Worm (Caenorhabditis elegans) whole organism, L2 larva: ENCODE results near the gene F44D12.10.

Experiments
- ama-1 ChIP-seq: fragments of 150-350 bp; optimal IDR thresholded peaks from 2 replicates; lab custom pipeline; 2018; ENCODE audit warnings: inconsistent platforms
- egl-27 ChIP-seq: sonication (generic microtip); optimal IDR thresholded peaks from 3 replicates; lab custom pipeline; 2017; ENCODE audit warnings: missing biosample characterization, missing genetic modification reagents, missing genetic modification characterization
- elt-1 ChIP-seq: fragments of 150-350 bp; optimal IDR thresholded peaks from 2 replicates; lab custom pipeline; 2014; ENCODE audit warnings: missing biosample characterization, missing genetic modification characterization
- fos-1 ChIP-seq: fragments of 150-350 bp; optimal IDR thresholded peaks from 2 replicates; lab custom pipeline; 2014; ENCODE audit warnings: missing biosample characterization, missing genetic modification characterization
- nhr-10 ChIP-seq: sonication (generic microtip); optimal IDR thresholded peaks from 2 replicates; lab custom pipeline; 2017; ENCODE audit warnings: missing biosample characterization, missing genetic modification characterization
- nhr-23 ChIP-seq: fragments of 150-350 bp; optimal IDR thresholded peaks from 2 replicates; lab custom pipeline; 2014; ENCODE audit warnings: missing biosample characterization, missing genetic modification reagents, missing genetic modification characterization
- nhr-237 ChIP-seq: fragments of 150-350 bp; optimal IDR thresholded peaks from 2 replicates; lab custom pipeline; 2014; ENCODE audit warnings: missing biosample characterization, missing genetic modification characterization
- nhr-25 ChIP-seq: fragments of 150-350 bp; sonication (generic microtip); optimal IDR thresholded peaks from 3 replicates; lab custom pipeline; 2014; ENCODE audit warnings: missing biosample characterization, missing genetic modification characterization
- unc-55 ChIP-seq: fragments of 150-350 bp; sonication (generic microtip); optimal IDR thresholded peaks from 3 replicates; lab custom pipeline; 2014; ENCODE audit warnings: missing biosample characterization, missing genetic modification reagents, missing genetic modification characterization
- ztf-11 ChIP-seq: sonication (generic microtip); optimal IDR thresholded peaks from 2 replicates; lab custom pipeline; 2017; ENCODE audit warnings: missing biosample characterization, missing genetic modification characterization

ce11 chrIV:10075034-10075510 is 38.2 kb upstream of the F44D12.10 start, which contains the start of the genes ttbk-4 and W01B6.4:
- TF ChIP-seq nhr-10 = no peak
- TF ChIP-seq nhr-237 (tag; lab: Kevin White, UChicago) = no peak
- no peak for TF ChIP-seq elt-1 (tag; lab: Kevin White, UChicago)
- TF ChIP-seq ama-1 = no peak
- TF ChIP-seq nhr-23 (tag; lab: Kevin White, UChicago) = no peak
- TF ChIP-seq unc-55 (GFP tag; lab: Kevin White, UChicago) = no peak
- no peak for TF ChIP-seq egl-27 (tag; lab: Kevin White, UChicago)
- no peak for TF ChIP-seq ztf-11 (tag; lab: Kevin White, UChicago)
- no peak for TF ChIP-seq nhr-25 (tag; lab: Kevin White, UChicago)
- no peak for TF ChIP-seq fos-1 (tag; lab: Kevin White, UChicago)
